Worm (Caenorhabditis elegans): ENCODE measurements around the gene C15B12.9.

C15B12.9 gene

ce11 chrX:6468499-6468898, at the start of gene C15B12.9:
C15B12.9 (plus strand) TSS chrX:6468799.
- no peak for TF ChIP-seq nhr-21 (tag; optimal IDR thresholded peaks at IDR 0.05)
- TF ChIP-seq lin-39 (tag; optimal IDR thresholded peaks at IDR 0.05), result no peak

DNA sequence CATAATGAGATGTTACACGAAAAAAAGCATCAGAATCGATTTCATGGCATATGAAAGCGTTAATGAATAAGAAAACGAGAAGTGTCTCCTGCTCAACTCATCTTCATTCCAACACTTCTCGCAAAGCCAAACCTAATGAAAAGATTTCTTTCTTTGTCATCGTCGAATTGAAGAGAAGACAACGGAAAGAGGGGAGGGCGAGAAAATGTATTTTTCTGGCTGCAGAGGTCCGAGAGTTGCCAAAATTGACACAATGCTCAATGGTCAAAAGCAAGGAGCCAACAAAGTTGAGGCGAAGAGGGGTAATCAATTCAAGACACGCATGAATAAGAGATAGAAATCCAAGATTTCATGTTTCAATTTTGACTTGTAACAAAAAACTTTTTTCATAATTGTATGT, 49.5 kb upstream of the C15B12.9 start:
- TF ChIP-seq mab-5 (tag; optimal IDR thresholded peaks at IDR 0.05) (no peak), nhr-25 (tag; optimal IDR thresholded peaks at IDR 0.05) (no peak), aly-2 (tag; optimal IDR thresholded peaks at IDR 0.05) (no peak), zag-1 (tag; optimal IDR thresholded peaks at IDR 0.05) (no peak), lin-11 (tag; optimal IDR thresholded peaks at IDR 0.05) (no peak), mbf-1 (tag; optimal IDR thresholded peaks at IDR 0.05) (no peak), fos-1 (tag; optimal IDR thresholded peaks at IDR 0.05) (no peak), nhr-11 (tag; optimal IDR thresholded peaks at IDR 0.05) (no peak), dmd-4 (tag; optimal IDR thresholded peaks at IDR 0.05) (no peak), mdl-1 (tag; optimal IDR thresholded peaks at IDR 0.05) (no peak), nhr-12 (tag; optimal IDR thresholded peaks at IDR 0.05) (no peak), unc-39 (tag; optimal IDR thresholded peaks at IDR 0.05) (no peak), peb-1 (tag; optimal IDR thresholded peaks at IDR 0.05) (no peak), egl-27 (tag; optimal IDR thresholded peaks at IDR 0.05) (no peak), Y55F3AM.14 (GFP tag; optimal IDR thresholded peaks at IDR 0.05) (no peak), lin-39 (tag; optimal IDR thresholded peaks at IDR 0.05) (no peak), snpc-4 (tag; optimal IDR thresholded peaks at IDR 0.05) (no peak), C34F6.9 (tag; optimal IDR thresholded peaks at IDR 0.05) (no peak), alr-1 (tag; optimal IDR thresholded peaks at IDR 0.05) (no peak)

DNA sequence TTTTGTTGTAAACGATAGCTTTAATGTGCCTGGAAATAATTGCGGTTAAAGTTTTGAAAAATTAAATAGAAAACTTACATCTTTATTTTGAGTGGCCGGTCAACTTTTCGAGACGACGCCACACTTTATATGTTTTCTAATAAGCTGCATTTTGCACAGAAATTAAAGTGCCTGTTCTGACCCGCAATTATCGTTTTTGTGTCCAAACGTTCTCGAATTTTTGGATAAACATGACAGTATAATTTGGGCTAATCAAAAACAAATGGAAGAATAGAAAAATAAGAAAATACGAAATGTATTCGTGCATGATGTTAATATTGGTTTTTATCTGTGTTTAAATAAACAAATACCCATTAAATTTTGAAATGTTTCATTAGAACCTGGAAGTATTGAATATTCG, 47.9 kb upstream of the C15B12.9 start, which contains the start of gene K10C2.12:
TSS of gene K10C2.12 (minus strand) at position 101 of the 400 bp plus-strand sequence.
- no peak for TF ChIP-seq unc-62 (GFP tag; optimal IDR thresholded peaks at IDR 0.05)
- TF ChIP-seq nhr-25 (tag; optimal IDR thresholded peaks at IDR 0.05), result no peak
- no peak for TF ChIP-seq ceh-82 (tag; optimal IDR thresholded peaks at IDR 0.05)
- no peak for TF ChIP-seq nhr-237 (tag; optimal IDR thresholded peaks at IDR 0.05)
- no peak for TF ChIP-seq lin-11 (tag; optimal IDR thresholded peaks at IDR 0.05)
- no peak for TF ChIP-seq ztf-1 (GFP tag; conservative IDR thresholded peaks at IDR 0.05)
- no peak for TF ChIP-seq F13H6.1 (tag; optimal IDR thresholded peaks at IDR 0.05)
- no peak for TF ChIP-seq ama-1 (optimal IDR thresholded peaks at IDR 0.05)
- TF ChIP-seq aly-2 (tag; optimal IDR thresholded peaks at IDR 0.05), result no peak
- TF ChIP-seq blmp-1 (tag; optimal IDR thresholded peaks at IDR 0.05; ENCODE audit: insufficient read depth), result no peak
- TF ChIP-seq elt-1 (tag; optimal IDR thresholded peaks at IDR 0.05), result no peak
- no peak for TF ChIP-seq sma-3 (GFP tag; optimal IDR thresholded peaks at IDR 0.05)
- TF ChIP-seq mbf-1 (tag; optimal IDR thresholded peaks at IDR 0.05), result no peak
- no peak for TF ChIP-seq ztf-4 (tag; optimal IDR thresholded peaks at IDR 0.05)
- TF ChIP-seq lsy-2 (tag; optimal IDR thresholded peaks at IDR 0.05), result no peak
- no peak for TF ChIP-seq ceh-16 (tag; optimal IDR thresholded peaks at IDR 0.05)
- no peak for TF ChIP-seq nhr-23 (tag; optimal IDR thresholded peaks at IDR 0.05)

DNA sequence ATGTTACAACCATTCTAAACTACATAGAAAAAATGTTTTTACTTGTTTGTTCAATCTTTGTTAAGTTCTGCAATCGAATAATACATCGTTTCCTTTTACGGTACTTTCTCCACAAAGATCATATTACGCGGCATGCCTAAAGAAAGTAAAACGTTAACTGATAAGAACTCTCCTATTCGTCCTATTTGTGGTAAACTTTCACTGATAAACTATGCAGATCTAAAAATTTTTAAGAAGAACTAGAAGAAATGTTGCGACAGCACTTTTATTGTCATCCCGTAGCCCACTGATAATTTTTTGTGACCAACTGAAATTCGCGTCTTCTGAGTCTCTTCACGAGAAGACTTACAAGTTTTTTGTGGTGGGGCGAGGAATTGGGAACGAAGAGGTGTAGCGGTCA, 41.5 kb upstream of the C15B12.9 start:
- TF ChIP-seq blmp-1 (tag; optimal IDR thresholded peaks at IDR 0.05; ENCODE audit: insufficient read depth), result no peak
- TF ChIP-seq unc-62 (GFP tag; optimal IDR thresholded peaks at IDR 0.05), result no peak
- peak; percentile 55 for TF ChIP-seq sma-9 (GFP tag; optimal IDR thresholded peaks at IDR 0.05)
- TF ChIP-seq sma-9 (tag; optimal IDR thresholded peaks at IDR 0.05), result no peak
- TF ChIP-seq nhr-6 (tag; optimal IDR thresholded peaks at IDR 0.05), result no peak
- TF ChIP-seq mbf-1 (tag; optimal IDR thresholded peaks at IDR 0.05), result no peak
- no peak for TF ChIP-seq ztf-1 (GFP tag; conservative IDR thresholded peaks at IDR 0.05)
- TF ChIP-seq crh-2 (tag; optimal IDR thresholded peaks at IDR 0.05), result peak; percentile 49
- no peak for TF ChIP-seq unc-55 (GFP tag; optimal IDR thresholded peaks at IDR 0.05)
- TF ChIP-seq F13H6.1 (tag; optimal IDR thresholded peaks at IDR 0.05), result peak; percentile 27
- TF ChIP-seq mab-5 (tag; optimal IDR thresholded peaks at IDR 0.05), result no peak
- no peak for TF ChIP-seq ztf-4 (tag; optimal IDR thresholded peaks at IDR 0.05)
- no peak for TF ChIP-seq ZK546.5 (tag; optimal IDR thresholded peaks at IDR 0.05)
- TF ChIP-seq nhr-21 (tag; optimal IDR thresholded peaks at IDR 0.05), result no peak
- TF ChIP-seq unc-39 (tag; optimal IDR thresholded peaks at IDR 0.05), result no peak
- peak; percentile 77 for TF ChIP-seq fos-1 (tag; optimal IDR thresholded peaks at IDR 0.05)
- TF ChIP-seq nhr-77 (tag; optimal IDR thresholded peaks at IDR 0.05), result no peak
- no peak for TF ChIP-seq nhr-12 (tag; optimal IDR thresholded peaks at IDR 0.05)
- peak; percentile 28 for TF ChIP-seq nhr-129 (tag; optimal IDR thresholded peaks at IDR 0.05)
- TF ChIP-seq lin-13 (GFP tag; optimal IDR thresholded peaks at IDR 0.05), result no peak
- no peak for TF ChIP-seq egl-27 (tag; optimal IDR thresholded peaks at IDR 0.05)
- TF ChIP-seq gmeb-1 (tag; optimal IDR thresholded peaks at IDR 0.05), result no peak
- TF ChIP-seq ceh-82 (tag; optimal IDR thresholded peaks at IDR 0.05), result no peak
- TF ChIP-seq lin-11 (tag; optimal IDR thresholded peaks at IDR 0.05), result no peak

Data from whole organism, L2 larva.